Worm (Caenorhabditis elegans) whole organism, L2 larva: ENCODE measurements around the gene C08F11.10.

Experiments
- Y55F3AM.14 ChIP-seq: fragments of 200-800 bp; sonication (Bioruptor generic); optimal IDR thresholded peaks from 2 replicates; lab custom pipeline; 2018; ENCODE audit warnings: mild to moderate bottlenecking, missing genetic modification characterization, missing compliant biosample characterization
- ZK546.5 ChIP-seq: sonication (generic microtip); optimal IDR thresholded peaks from 2 replicates; lab custom pipeline; 2017; ENCODE audit warnings: missing biosample characterization, missing genetic modification characterization
- alr-1 ChIP-seq: fragments of 150-350 bp; optimal IDR thresholded peaks from 2 replicates; lab custom pipeline; 2014; ENCODE audit warnings: missing biosample characterization, missing genetic modification characterization
- ama-1 ChIP-seq: fragments of 150-350 bp; optimal IDR thresholded peaks from 2 replicates; lab custom pipeline; 2018; ENCODE audit warnings: inconsistent platforms
- dmd-4 ChIP-seq: sonication (generic microtip); optimal IDR thresholded peaks from 2 replicates; lab custom pipeline; 2017; ENCODE audit warnings: missing biosample characterization, missing genetic modification characterization
- fos-1 ChIP-seq: fragments of 150-350 bp; optimal IDR thresholded peaks from 2 replicates; lab custom pipeline; 2014; ENCODE audit warnings: missing biosample characterization, missing genetic modification characterization
- gmeb-1 ChIP-seq: fragments of 150-350 bp; optimal IDR thresholded peaks from 2 replicates; lab custom pipeline; 2014; ENCODE audit warnings: missing biosample characterization, missing genetic modification characterization
- lin-11 ChIP-seq: fragments of 150-350 bp; sonication (generic microtip); optimal IDR thresholded peaks from 2 replicates; lab custom pipeline; 2014; ENCODE audit warnings: missing biosample characterization, missing genetic modification characterization, inconsistent platforms, mixed read lengths
- lin-13 ChIP-seq: fragments of 150-350 bp; optimal IDR thresholded peaks from 2 replicates; lab custom pipeline; 2014; ENCODE audit warnings: missing biosample characterization, missing genetic modification reagents, missing genetic modification characterization
- mab-5 ChIP-seq: fragments of 150-350 bp; optimal IDR thresholded peaks from 2 replicates; lab custom pipeline; 2014; ENCODE audit warnings: missing biosample characterization, missing genetic modification characterization
- mbf-1 ChIP-seq: sonication (generic microtip); optimal IDR thresholded peaks from 2 replicates; lab custom pipeline; 2017; ENCODE audit warnings: missing biosample characterization, missing genetic modification characterization
- nhr-10 ChIP-seq: sonication (generic microtip); optimal IDR thresholded peaks from 2 replicates; lab custom pipeline; 2017; ENCODE audit warnings: missing biosample characterization, missing genetic modification characterization
- nhr-12 ChIP-seq: fragments of 150-350 bp; optimal IDR thresholded peaks from 2 replicates; lab custom pipeline; 2014; ENCODE audit warnings: missing biosample characterization, missing genetic modification characterization
- nhr-129 ChIP-seq: fragments of 150-350 bp; optimal IDR thresholded peaks from 2 replicates; lab custom pipeline; 2014; ENCODE audit warnings: missing biosample characterization, missing genetic modification characterization
- nhr-21 ChIP-seq: fragments of 150-350 bp; optimal IDR thresholded peaks from 2 replicates; lab custom pipeline; 2014; ENCODE audit warnings: missing biosample characterization, missing genetic modification characterization
- nhr-23 ChIP-seq: fragments of 150-350 bp; optimal IDR thresholded peaks from 2 replicates; lab custom pipeline; 2014; ENCODE audit warnings: missing biosample characterization, missing genetic modification reagents, missing genetic modification characterization
- nhr-6 ChIP-seq: fragments of 150-350 bp; optimal IDR thresholded peaks from 2 replicates; lab custom pipeline; 2014; ENCODE audit warnings: missing biosample characterization, missing genetic modification characterization
- nhr-77 ChIP-seq: fragments of 150-350 bp; optimal IDR thresholded peaks from 2 replicates; lab custom pipeline; 2014; ENCODE audit warnings: missing biosample characterization, missing genetic modification characterization
- skn-1 ChIP-seq: sonication (generic microtip); optimal IDR thresholded peaks from 2 replicates; lab custom pipeline; 2017; ENCODE audit warnings: missing biosample characterization, missing genetic modification characterization
- sma-3 ChIP-seq: sonication (generic microtip); optimal IDR thresholded peaks from 2 replicates; lab custom pipeline; 2016; ENCODE audit warnings: missing genetic modification reagents, missing genetic modification characterization, missing compliant biosample characterization
- sma-9 ChIP-seq, 2 experiments: fragments of 150-350 bp in 1 of 2; sonication (generic microtip) in 1 of 2; optimal IDR thresholded peaks; 2 replicates each; lab custom pipeline; 2014 to 2016; ENCODE audit warnings: missing genetic modification characterization in 2 of 2, mild to moderate bottlenecking in 1 of 2, missing biosample characterization in 1 of 2, missing compliant biosample characterization in 1 of 2, missing genetic modification reagents in 1 of 2, moderate library complexity in 1 of 2
- snpc-4 ChIP-seq: fragments of 150-350 bp; optimal IDR thresholded peaks from 2 replicates; lab custom pipeline; 2014; ENCODE audit warnings: missing biosample characterization, missing genetic modification characterization
- unc-39 ChIP-seq: fragments of 150-350 bp; optimal IDR thresholded peaks from 2 replicates; lab custom pipeline; 2014; ENCODE audit warnings: missing biosample characterization, missing genetic modification characterization
- ztf-1 ChIP-seq: fragments of 200-800 bp; sonication (Bioruptor generic); conservative IDR thresholded peaks from 2 replicates; pipeline ENCODE4 v1.3.6; 2022; ENCODE audit warnings: missing genetic modification characterization, missing compliant biosample characterization

Gene C08F11.10

DNA sequence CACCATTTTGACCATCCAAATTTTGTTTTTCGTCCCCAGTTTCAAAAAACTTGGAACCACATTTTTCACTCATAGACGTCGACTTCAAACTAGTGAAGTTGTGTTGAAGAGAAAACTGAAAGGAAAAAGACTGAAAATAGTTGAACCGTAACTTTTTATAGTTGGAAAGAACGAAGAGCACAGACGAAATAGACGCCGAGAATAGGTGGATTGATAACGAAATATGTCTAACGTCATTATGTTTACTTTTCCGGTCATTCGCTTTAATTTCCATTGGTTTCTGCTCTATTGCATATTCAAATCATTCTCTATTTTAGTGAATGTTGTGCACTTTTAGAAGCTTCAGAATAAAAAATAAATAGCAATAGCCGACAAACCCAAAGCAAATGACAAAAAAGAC lies 39.3 kb downstream of the C08F11.10 start, which contains the start of gene C08F11.13:
TSS of gene C08F11.13 (minus strand) at position 138 of the 400 bp plus-strand sequence.
- TF ChIP-seq nhr-12 (tag; lab: Kevin White, UChicago): no peak
- no peak for TF ChIP-seq mab-5 (tag; lab: Kevin White, UChicago)
- TF ChIP-seq lin-11: no peak
- peak; percentile 43 for TF ChIP-seq fos-1
- TF ChIP-seq sma-9 (GFP tag; optimal IDR thresholded peaks at IDR 0.05; lab: Kevin White, UChicago): peak; percentile 60
- no peak for TF ChIP-seq sma-9 (tag; optimal IDR thresholded peaks at IDR 0.05; lab: Kevin White, UChicago)
- TF ChIP-seq gmeb-1: peak; percentile 18
- peak; percentile 12 for TF ChIP-seq nhr-129 (tag; lab: Kevin White, UChicago)
- TF ChIP-seq sma-3 (GFP tag; lab: Kevin White, UChicago): no peak

DNA sequence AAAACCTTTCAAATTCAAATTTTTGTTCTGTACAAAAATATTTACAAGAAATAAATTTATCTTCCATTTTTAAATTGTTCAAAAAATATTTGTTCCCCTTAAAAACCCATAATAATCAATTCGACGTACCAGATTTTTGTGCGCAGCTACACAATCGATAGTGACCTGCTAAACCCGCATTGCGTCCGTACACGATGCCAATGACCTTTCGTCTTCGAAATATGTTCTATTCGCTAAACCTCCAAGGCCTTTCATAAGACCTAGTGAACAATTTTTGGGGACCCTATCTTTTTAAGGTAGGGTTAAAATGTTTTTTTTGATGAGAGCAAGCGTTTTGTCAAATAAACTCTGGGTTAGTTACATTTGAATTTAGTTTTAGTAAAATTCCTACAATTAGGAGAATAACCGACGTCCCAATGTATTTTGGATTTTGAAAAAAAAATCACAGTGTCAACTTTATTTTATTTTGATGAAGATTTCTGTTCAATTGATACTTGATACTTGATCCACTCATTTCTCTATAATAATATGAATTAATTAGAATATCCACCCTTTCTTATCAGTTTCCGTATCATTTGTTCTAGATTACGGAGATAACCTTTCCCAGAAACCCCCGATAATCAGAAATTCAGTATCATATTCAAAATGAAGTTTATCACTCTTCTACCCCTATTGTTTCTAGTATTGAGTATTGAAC lies 46.9 kb downstream of the C08F11.10 start, which contains the start of gene Y45F10B.59:
TSS of gene Y45F10B.59 (plus strand) at position 647 of the 697 bp plus-strand sequence.
- TF ChIP-seq snpc-4 (tag; lab: Kevin White, UChicago) (peak; percentile 60), skn-1 (tag; lab: Kevin White, UChicago) (no peak), nhr-77 (tag; lab: Kevin White, UChicago) (no peak), fos-1 (no peak), ZK546.5 (tag; lab: Kevin White, UChicago) (no peak), unc-39 (tag; lab: Kevin White, UChicago) (no peak), nhr-12 (tag; lab: Kevin White, UChicago) (no peak)

DNA sequence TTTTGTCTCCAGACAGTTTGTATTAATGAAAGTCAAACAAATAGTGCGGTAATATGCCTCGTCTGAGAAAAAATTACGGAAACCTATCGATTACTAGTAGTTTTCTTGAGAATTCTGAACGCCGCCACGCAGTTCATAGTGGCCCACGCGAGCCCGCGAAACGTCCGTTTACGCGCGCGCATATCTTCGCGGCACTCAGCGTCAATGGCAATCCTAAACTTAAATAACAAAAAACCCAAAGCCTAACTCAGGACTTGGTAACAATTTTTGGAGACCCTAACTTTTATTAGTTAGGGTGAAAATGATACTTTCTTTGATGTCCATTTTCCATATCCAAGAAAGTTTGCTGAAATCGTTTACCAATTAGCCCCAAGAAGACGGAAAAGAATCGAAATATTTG lies 47.6 kb downstream of the C08F11.10 start:
- TF ChIP-seq skn-1 (tag; lab: Kevin White, UChicago) (no peak), nhr-10 (tag; lab: Kevin White, UChicago) (no peak), lin-13 (GFP tag; lab: Kevin White, UChicago) (no peak), snpc-4 (tag; lab: Kevin White, UChicago) (no peak), nhr-21 (tag; lab: Kevin White, UChicago) (no peak), alr-1 (tag; lab: Kevin White, UChicago) (no peak), nhr-129 (tag; lab: Kevin White, UChicago) (no peak), nhr-23 (tag; lab: Kevin White, UChicago) (no peak), dmd-4 (tag; lab: Kevin White, UChicago) (no peak), Y55F3AM.14 (GFP tag; lab: Kevin White, UChicago) (no peak), ama-1 (lab: Kevin White, UChicago) (no peak), mbf-1 (no peak), nhr-6 (tag; lab: Kevin White, UChicago) (no peak), gmeb-1 (no peak), mab-5 (tag; lab: Kevin White, UChicago) (no peak)
- TF ChIP-seq, all 48 proteins: peak for 0

DNA sequence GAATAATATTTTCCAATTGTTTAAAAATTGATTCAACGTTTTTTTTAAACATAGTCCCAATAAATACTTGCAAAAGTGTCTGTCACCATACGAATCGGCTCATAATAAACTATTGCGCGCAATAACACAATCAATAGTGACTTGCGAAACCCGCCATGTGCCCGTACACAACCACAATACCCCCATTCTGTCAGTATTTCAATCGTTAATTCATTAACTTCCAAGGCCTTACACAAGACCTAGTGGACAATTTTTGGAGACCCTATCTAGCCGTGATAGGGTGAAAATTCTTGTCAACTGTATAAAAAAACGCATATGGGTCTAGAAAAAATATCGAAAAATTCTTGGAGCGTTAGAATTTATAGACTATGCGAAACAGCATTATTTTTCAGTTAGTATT lies 48.4 kb downstream of the C08F11.10 start:
- TF ChIP-seq snpc-4 (tag; lab: Kevin White, UChicago) (peak; percentile 60), nhr-129 (tag; lab: Kevin White, UChicago) (no peak), ztf-1 (no peak), nhr-77 (tag; lab: Kevin White, UChicago) (no peak)
